Fruit fly (Drosophila melanogaster): Measurements from ENCODE around the gene ncd.

dm6 chr3R:29781874-29782273 is 25.1 kb downstream of the ncd start:
- no peak for TF ChIP-seq EcR (GFP tag; optimal IDR thresholded peaks at IDR 0.05)
- no peak for TF ChIP-seq Ets98B (GFP tag; IDR thresholded peaks at IDR 0.05)
